Worm (Caenorhabditis elegans) whole organism, L4/young adult: ENCODE data around the gene nkb-2.

Experiments
- W03F9.2 ChIP-seq: fragments of 150-350 bp; optimal IDR thresholded peaks from 2 replicates; lab custom pipeline; 2014; ENCODE audit warnings: missing biosample characterization, missing genetic modification characterization
- dao-5 ChIP-seq: sonication (generic microtip); optimal IDR thresholded peaks from 2 replicates; lab custom pipeline; 2016; ENCODE audit warnings: missing genotype, missing genetic modification characterization, moderate library complexity, missing compliant biosample characterization
- him-1 ChIP-seq: sonication (generic microtip); optimal IDR thresholded peaks from 2 replicates; lab custom pipeline; 2016; ENCODE audit warnings: missing genotype, missing genetic modification reagents, missing genetic modification characterization, missing compliant biosample characterization

ce11 chrIV:10558415-10558814, 32.3 kb upstream of the nkb-2 start, which contains the start of gene zim-3:
- TF ChIP-seq him-1 (tag; lab: Kevin White, UChicago) (no peak), dao-5 (no peak), W03F9.2 (tag; lab: Kevin White, UChicago) (no peak)
